Fruit fly (Drosophila melanogaster) whole organism, wandering third instar larva: ENCODE measurements around the gene TfIIA-S.

Source experiments
- Abd-B ChIP-seq: fragments of >200 bp; optimal IDR thresholded peaks from 2 replicates; lab custom pipeline; 2017; ENCODE audit warnings: missing biosample characterization, missing genetic modification characterization
- CG32264 ChIP-seq: fragments of 200-800 bp; sonication (Bioruptor generic); optimal IDR thresholded peaks from 2 replicates; lab custom pipeline; 2016; ENCODE audit warnings: missing biosample characterization, missing genetic modification characterization
- CG9705 ChIP-seq: fragments of 200-800 bp; sonication (Bioruptor generic); optimal IDR thresholded peaks from 2 replicates; lab custom pipeline; 2018; ENCODE audit warnings: missing biosample characterization, mild to moderate bottlenecking, missing genetic modification characterization
- CrebA ChIP-seq: fragments of 200-800 bp; sonication (Bioruptor generic); optimal IDR thresholded peaks from 2 replicates; lab custom pipeline; 2016; ENCODE audit warnings: missing biosample characterization, mild to moderate bottlenecking, missing genetic modification characterization, borderline replicate concordance
- Dfd ChIP-seq: fragments of >200 bp; optimal IDR thresholded peaks from 2 replicates; lab custom pipeline; 2017; ENCODE audit warnings: missing biosample characterization, missing genetic modification characterization
- GATAd ChIP-seq: sonication (Bioruptor generic); optimal IDR thresholded peaks from 2 replicates; lab custom pipeline; 2016; ENCODE audit warnings: missing biosample characterization, missing genetic modification characterization
- HLH106 ChIP-seq: fragments of 200-800 bp; optimal IDR thresholded peaks from 3 replicates; lab custom pipeline; 2019; ENCODE audit warnings: missing biosample characterization, mild to moderate bottlenecking, missing genetic modification characterization, moderate library complexity
- Hnf4 ChIP-seq: fragments of 200-800 bp; sonication (Bioruptor generic); optimal IDR thresholded peaks from 2 replicates; lab custom pipeline; 2016; ENCODE audit warnings: missing biosample characterization, mild to moderate bottlenecking, missing genetic modification characterization
- Hr78 ChIP-seq: fragments of >200 bp; optimal IDR thresholded peaks from 2 replicates; lab custom pipeline; 2017; ENCODE audit warnings: missing biosample characterization, missing genetic modification characterization
- Hr83 ChIP-seq: fragments of 200-300 bp; sonication (Bioruptor generic); optimal IDR thresholded peaks from 2 replicates; lab custom pipeline; 2016; ENCODE audit warnings: missing biosample characterization, mild to moderate bottlenecking, missing genetic modification characterization, moderate library complexity; ENCODE audit not compliant: poor library complexity, severe bottlenecking
- Jra ChIP-seq: sonication (Bioruptor generic); optimal IDR thresholded peaks from 2 replicates; lab custom pipeline; 2016; ENCODE audit warnings: missing biosample characterization, missing genetic modification characterization
- Mio ChIP-seq: sonication (Bioruptor generic); optimal IDR thresholded peaks from 2 replicates; lab custom pipeline; 2016; ENCODE audit warnings: missing biosample characterization, missing genetic modification characterization
- Myc ChIP-seq: fragments of >200 bp; optimal IDR thresholded peaks from 2 replicates; lab custom pipeline; 2017
- N ChIP-seq: fragments of >200 bp; optimal IDR thresholded peaks from 2 replicates; lab custom pipeline; 2018; ENCODE audit warnings: missing biosample characterization, missing external identifiers, missing genetic modification characterization
- OdsH ChIP-seq: fragments of 200-800 bp; sonication (Bioruptor generic); optimal IDR thresholded peaks from 2 replicates; lab custom pipeline; 2016; ENCODE audit warnings: missing biosample characterization, mild to moderate bottlenecking, missing genetic modification characterization
- Rel ChIP-seq, 2 experiments: fragments of 200-800 bp; sonication (Bioruptor generic) in 1 of 2; optimal IDR thresholded peaks; 2 replicates in 1 of 2; 3 replicates in 1 of 2; lab custom pipeline; 2016 to 2019; ENCODE audit warnings: mild to moderate bottlenecking in 2 of 2, missing biosample characterization in 2 of 2, missing genetic modification characterization in 2 of 2, moderate library complexity in 1 of 2
- Sp1 ChIP-seq: fragments of 200-800 bp; sonication (Bioruptor generic); optimal IDR thresholded peaks from 3 replicates; lab custom pipeline; 2019; ENCODE audit warnings: missing biosample characterization, mild to moderate bottlenecking, missing genetic modification characterization, moderate library complexity
- Vsx2 ChIP-seq: fragments of 200-300, 225-300 bp; sonication (Bioruptor generic); optimal IDR thresholded peaks from 2 replicates; lab custom pipeline; 2018; ENCODE audit warnings: missing biosample characterization, missing genetic modification characterization; ENCODE audit not compliant: partially characterized antibody
- br ChIP-seq: fragments of 200-800 bp; sonication (Bioruptor generic); optimal IDR thresholded peaks from 2 replicates; lab custom pipeline; 2016; ENCODE audit warnings: missing biosample characterization, missing genetic modification characterization
- brk ChIP-seq: fragments of 200-800 bp; sonication (Bioruptor generic); optimal IDR thresholded peaks from 2 replicates; lab custom pipeline; 2016; ENCODE audit warnings: missing biosample characterization, mild to moderate bottlenecking, missing genetic modification characterization
- dl ChIP-seq, 2 experiments: fragments of 175-275, 200-275 bp in 1 of 2; fragments of 200-275 bp in 1 of 2; sonication (Bioruptor generic); optimal IDR thresholded peaks; lab custom pipeline; 2018; ENCODE audit warnings: mild to moderate bottlenecking in 2 of 2, missing biosample characterization in 2 of 2, missing genetic modification characterization in 2 of 2, moderate library complexity in 2 of 2; ENCODE audit not compliant: partially characterized antibody in 2 of 2, insufficient read depth in 1 of 2
- dmrt93B ChIP-seq: fragments of 200-800 bp; sonication (Bioruptor generic); optimal IDR thresholded peaks from 2 replicates; lab custom pipeline; 2018; ENCODE audit warnings: missing biosample characterization, mild to moderate bottlenecking, missing genetic modification characterization
- dsf ChIP-seq: sonication (Bioruptor generic); optimal IDR thresholded peaks from 2 replicates; lab custom pipeline; 2016; ENCODE audit warnings: missing biosample characterization, missing genetic modification characterization, borderline replicate concordance
- ey ChIP-seq: fragments of 200-800 bp; sonication (Bioruptor generic); optimal IDR thresholded peaks from 2 replicates; lab custom pipeline; 2016; ENCODE audit warnings: missing biosample characterization, missing genetic modification characterization
- foxo ChIP-seq, 2 experiments: fragments of 200-800 bp; sonication (Bioruptor generic); optimal IDR thresholded peaks; 2 replicates in 1 of 2; 3 replicates in 1 of 2; lab custom pipeline; 2016 to 2017; ENCODE audit warnings: missing biosample characterization in 2 of 2, missing genetic modification characterization in 2 of 2
- fru ChIP-seq: fragments of 200-800 bp; sonication (Bioruptor generic); optimal IDR thresholded peaks from 3 replicates; lab custom pipeline; 2016; ENCODE audit warnings: missing biosample characterization, mild to moderate bottlenecking, missing genetic modification characterization
- h ChIP-seq: fragments of 200-800 bp; sonication (Bioruptor generic); optimal IDR thresholded peaks from 3 replicates; lab custom pipeline; 2016; ENCODE audit warnings: missing biosample characterization, mild to moderate bottlenecking, missing genetic modification characterization
- jim ChIP-seq: fragments of 175-275, 200-325 bp; sonication (Bioruptor generic); optimal IDR thresholded peaks from 2 replicates; lab custom pipeline; 2016; ENCODE audit warnings: missing biosample characterization, mild to moderate bottlenecking, missing genetic modification characterization
- lola ChIP-seq: fragments of >200 bp; optimal IDR thresholded peaks from 2 replicates; lab custom pipeline; 2017; ENCODE audit warnings: missing biosample characterization, missing genetic modification characterization
- pan ChIP-seq: fragments of >200 bp; optimal IDR thresholded peaks from 2 replicates; lab custom pipeline; 2017
- psq ChIP-seq: fragments of 200-800 bp; sonication (Bioruptor generic); optimal IDR thresholded peaks from 3 replicates; lab custom pipeline; 2017; ENCODE audit warnings: missing biosample characterization, mild to moderate bottlenecking, missing genetic modification characterization, moderate library complexity
- rgr ChIP-seq: fragments of 200-800 bp; sonication (Bioruptor generic); optimal IDR thresholded peaks from 3 replicates; lab custom pipeline; 2016; ENCODE audit warnings: missing biosample characterization, mild to moderate bottlenecking, missing genetic modification characterization
- sage ChIP-seq: fragments of 200-800 bp; sonication (Bioruptor generic); optimal IDR thresholded peaks from 2 replicates; lab custom pipeline; 2016; ENCODE audit warnings: missing biosample characterization, mild to moderate bottlenecking, missing genetic modification characterization
- sv ChIP-seq: fragments of 200-800 bp; sonication (Bioruptor generic); optimal IDR thresholded peaks from 3 replicates; lab custom pipeline; 2016; ENCODE audit warnings: missing biosample characterization, missing genetic modification characterization
- tai ChIP-seq: sonication (Bioruptor generic); optimal IDR thresholded peaks from 2 replicates; lab custom pipeline; 2016; ENCODE audit warnings: missing biosample characterization, missing genetic modification characterization
- usp ChIP-seq: fragments of >200 bp; optimal IDR thresholded peaks from 2 replicates; lab custom pipeline; 2017; ENCODE audit warnings: missing biosample characterization, missing genetic modification characterization
- woc ChIP-seq: sonication (Bioruptor generic); optimal IDR thresholded peaks from 2 replicates; lab custom pipeline; 2016; ENCODE audit warnings: missing biosample characterization, mild to moderate bottlenecking, missing genetic modification characterization

The TfIIA-S gene

DNA sequence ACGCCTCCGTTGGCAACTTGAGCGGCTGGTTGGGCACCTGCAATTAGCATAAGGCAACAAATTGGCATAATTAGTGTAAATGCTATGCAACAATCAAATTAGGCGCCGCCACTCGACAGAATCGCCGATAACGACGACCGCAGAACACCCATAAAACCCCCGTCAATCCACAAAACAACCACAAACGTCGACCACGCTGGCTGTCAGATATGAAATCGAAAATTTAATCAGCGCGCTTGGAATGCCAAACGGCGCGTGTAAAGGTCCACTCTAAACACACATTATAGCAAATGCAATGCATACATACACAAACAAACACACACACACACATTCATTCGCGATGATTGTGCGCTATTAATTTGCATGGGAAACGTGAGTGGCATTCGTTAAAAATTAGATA, 12.6 kb upstream of the TfIIA-S start:
- TF ChIP-seq jim (GFP tag; lab: Kevin White, UChicago), result no peak
- TF ChIP-seq Rel (GFP tag; optimal IDR thresholded peaks at IDR 0.05; lab: Kevin White, UChicago), result no peak
- peak; percentile 71 for TF ChIP-seq Rel (tag; optimal IDR thresholded peaks at IDR 0.05; lab: Kevin White, UChicago)

DNA sequence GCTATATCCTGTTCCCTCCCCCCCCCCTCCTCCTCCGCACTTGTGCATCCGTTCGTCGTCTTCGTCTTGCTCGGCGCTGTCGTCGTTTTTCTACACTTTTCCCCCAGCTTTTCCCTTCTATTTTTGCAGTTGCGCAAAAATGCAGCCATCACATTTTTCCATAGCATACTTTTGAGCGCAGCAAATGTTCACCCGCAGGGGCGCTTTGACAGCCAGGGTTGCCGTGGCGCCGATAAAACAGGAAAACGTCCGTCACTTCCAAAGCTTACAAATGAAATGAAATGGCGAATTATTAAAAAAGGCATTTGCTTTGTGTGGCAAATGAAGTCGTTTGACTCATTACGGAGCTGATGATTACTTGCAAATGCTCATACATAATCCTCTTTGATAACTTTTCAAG, 11.7 kb upstream of the TfIIA-S start:
- TF ChIP-seq Rel (GFP tag; optimal IDR thresholded peaks at IDR 0.05; lab: Kevin White, UChicago) (no peak), Rel (tag; optimal IDR thresholded peaks at IDR 0.05; lab: Kevin White, UChicago) (peak; percentile 26), jim (GFP tag; lab: Kevin White, UChicago) (no peak)

DNA sequence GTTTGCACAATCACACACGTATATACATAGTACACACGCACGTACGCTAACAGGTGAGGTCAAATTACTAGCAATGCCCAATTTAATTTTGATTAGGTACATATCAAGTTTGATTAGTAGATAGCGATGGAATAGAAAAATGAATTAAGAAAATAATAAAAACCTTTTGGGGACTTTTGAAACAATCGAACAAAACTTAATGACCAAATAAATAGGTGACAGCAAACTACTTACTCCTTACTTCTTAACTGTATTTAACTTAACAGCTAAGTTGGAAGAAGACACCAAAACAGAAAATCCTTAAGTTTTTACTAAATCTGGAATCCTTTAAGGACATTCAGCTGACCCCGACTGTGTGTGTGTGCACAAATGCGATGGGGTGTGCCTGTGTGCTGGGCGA, 11.2 kb upstream of the TfIIA-S start:
- TF ChIP-seq sv (GFP tag; lab: Kevin White, UChicago), result no peak
- no peak for TF ChIP-seq brk (GFP tag; lab: Kevin White, UChicago)
- TF ChIP-seq Myc, result no peak
- no peak for TF ChIP-seq Rel (GFP tag; optimal IDR thresholded peaks at IDR 0.05; lab: Kevin White, UChicago)
- no peak for TF ChIP-seq Rel (tag; optimal IDR thresholded peaks at IDR 0.05; lab: Kevin White, UChicago)

DNA sequence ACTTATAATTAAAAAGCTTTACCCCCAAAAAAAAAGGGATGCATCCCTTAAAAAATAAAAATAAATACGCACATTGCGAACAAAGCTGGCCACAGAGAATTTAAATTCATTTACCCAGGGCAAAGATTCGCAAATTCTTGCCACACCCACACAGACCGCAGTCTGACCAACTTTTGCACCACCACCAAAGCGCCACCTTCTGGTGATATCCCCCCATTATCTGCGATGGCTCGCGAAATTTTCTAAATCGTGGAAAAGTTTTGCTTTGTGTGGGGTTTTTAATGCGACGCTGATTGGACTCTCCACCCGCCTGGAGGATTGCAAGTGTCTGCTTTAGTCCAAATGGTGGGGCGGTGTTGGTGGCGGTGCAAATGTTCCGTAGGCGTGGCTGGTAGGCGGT, 9.2 kb upstream of the TfIIA-S start:
- TF ChIP-seq usp (GFP tag; lab: Kevin White, UChicago) (no peak), foxo (GFP tag; optimal IDR thresholded peaks at IDR 0.05; lab: Kevin White, UChicago) (no peak), brk (GFP tag; lab: Kevin White, UChicago) (no peak), psq (GFP tag; lab: Kevin White, UChicago) (no peak), rgr (GFP tag; lab: Kevin White, UChicago) (no peak), sage (GFP tag; lab: Kevin White, UChicago) (no peak), Mio (GFP tag; lab: Kevin White, UChicago) (no peak), lola (GFP tag; lab: Kevin White, UChicago) (no peak), dsf (GFP tag; lab: Kevin White, UChicago) (no peak)

DNA sequence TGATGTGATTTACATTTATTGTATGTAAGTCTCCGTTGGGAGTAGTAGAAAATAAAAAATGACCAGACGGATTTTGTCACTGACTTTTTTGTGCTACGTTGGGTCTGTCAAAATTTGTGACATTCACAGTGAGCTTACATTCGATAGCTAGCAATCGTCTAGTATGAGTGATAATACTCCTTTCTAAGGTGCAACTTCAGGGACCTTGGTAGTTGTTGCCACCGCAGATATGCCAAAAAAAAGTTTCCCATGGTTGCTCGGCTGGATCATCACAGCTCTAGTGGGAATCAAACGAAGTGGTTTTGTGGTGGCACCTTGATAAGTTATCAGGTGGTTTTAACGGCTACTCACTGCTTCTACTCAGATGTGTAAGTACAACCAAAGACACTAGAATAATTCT, 2.6 kb upstream of the TfIIA-S start, which contains the start of gene tbrd-1:
TSS of gene tbrd-1 (minus strand) at position 101 of the 400 bp plus-strand sequence.
- TF ChIP-seq psq (GFP tag; lab: Kevin White, UChicago), result no peak
- TF ChIP-seq rgr (GFP tag; lab: Kevin White, UChicago), result no peak
- TF ChIP-seq lola (GFP tag; lab: Kevin White, UChicago), result no peak
- no peak for TF ChIP-seq Hr78 (GFP tag; lab: Kevin White, UChicago)

DNA sequence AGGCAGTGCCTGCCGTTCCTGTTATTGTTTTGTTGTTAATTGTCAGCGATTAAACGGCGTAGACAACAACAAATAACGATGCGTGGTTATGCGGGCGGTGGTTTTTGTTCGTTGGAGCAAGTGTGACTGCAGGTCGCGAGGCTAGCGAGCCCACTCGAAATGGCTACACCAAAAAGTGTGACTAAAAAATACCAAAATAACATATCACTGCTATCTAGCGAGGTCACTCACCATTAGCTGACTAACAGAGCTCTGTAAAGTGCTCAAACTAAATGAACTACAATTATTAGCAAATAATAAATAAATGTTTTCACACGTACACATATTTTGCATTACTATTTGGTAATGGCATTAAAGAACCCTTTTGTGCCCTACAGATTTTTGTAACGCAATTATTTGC, 938 bp downstream of the TfIIA-S start, which contains the start of gene Pli:
TSS of gene Pli (minus strand) at position 131 of the 400 bp plus-strand sequence.
- TF ChIP-seq Dfd (GFP tag; lab: Kevin White, UChicago), result no peak
- no peak for TF ChIP-seq Myc
- TF ChIP-seq tai (GFP tag; lab: Kevin White, UChicago), result no peak
- peak; percentile 9 for TF ChIP-seq Jra (GFP tag; lab: Kevin White, UChicago)
- TF ChIP-seq Sp1 (GFP tag; lab: Kevin White, UChicago), result peak; percentile 58
- no peak for TF ChIP-seq dl (GFP tag; optimal IDR thresholded peaks at IDR 0.05; lab: Kevin White, UChicago; ENCODE audit: insufficient read depth in 1 of 2, partially characterized antibody in 2 of 2)
- no peak for TF ChIP-seq ey (GFP tag; lab: Kevin White, UChicago)
- no peak for TF ChIP-seq Abd-B (GFP tag; lab: Kevin White, UChicago)
- peak; percentile 10 for TF ChIP-seq CG9705
- TF ChIP-seq N (GFP tag; lab: Kevin White, UChicago), result no peak
- TF ChIP-seq Hnf4 (GFP tag; lab: Kevin White, UChicago), result peak; percentile 8
- TF ChIP-seq fru (GFP tag; lab: Kevin White, UChicago), result peak; percentile 58
- TF ChIP-seq h (GFP tag; lab: Kevin White, UChicago), result peak; percentile 42
- no peak for TF ChIP-seq brk (GFP tag; lab: Kevin White, UChicago)
- TF ChIP-seq sage (GFP tag; lab: Kevin White, UChicago), result no peak
- no peak for TF ChIP-seq foxo (GFP tag; optimal IDR thresholded peaks at IDR 0.05; lab: Kevin White, UChicago)
- TF ChIP-seq woc (GFP tag; lab: Kevin White, UChicago), result no peak
- no peak for TF ChIP-seq Vsx2 (GFP tag; lab: Kevin White, UChicago)
- TF ChIP-seq dmrt93B (GFP tag; lab: Kevin White, UChicago), result no peak
- no peak for TF ChIP-seq Mio (GFP tag; lab: Kevin White, UChicago)
- TF ChIP-seq jim (GFP tag; lab: Kevin White, UChicago), result no peak
- TF ChIP-seq CG32264 (GFP tag; lab: Kevin White, UChicago), result no peak
- TF ChIP-seq pan (lab: Kevin White, UChicago), result no peak
- TF ChIP-seq GATAd (GFP tag; lab: Kevin White, UChicago), result no peak
- TF ChIP-seq HLH106 (tag; lab: Kevin White, UChicago), result peak; percentile 35
- peak; percentile 32 for TF ChIP-seq rgr (GFP tag; lab: Kevin White, UChicago)
- no peak for TF ChIP-seq usp (GFP tag; lab: Kevin White, UChicago)
- no peak for TF ChIP-seq br
- no peak for TF ChIP-seq lola (GFP tag; lab: Kevin White, UChicago)
- TF ChIP-seq Rel (GFP tag; optimal IDR thresholded peaks at IDR 0.05; lab: Kevin White, UChicago), result no peak
- TF ChIP-seq Rel (tag; optimal IDR thresholded peaks at IDR 0.05; lab: Kevin White, UChicago), result peak; percentile 78
- no peak for TF ChIP-seq CrebA (GFP tag; lab: Kevin White, UChicago)
- TF ChIP-seq OdsH, result no peak
- peak; percentile 43 for TF ChIP-seq Hr83 (GFP tag; lab: Kevin White, UChicago)
- no peak for TF ChIP-seq Hr78 (GFP tag; lab: Kevin White, UChicago)
- no peak for TF ChIP-seq sv (GFP tag; lab: Kevin White, UChicago)
